Worm (Caenorhabditis elegans) whole organism, young adult: ENCODE measurements around the gene F49H12.3.
A peak's percentile ranks its signal among the peaks of the same experiment; 100 is the strongest.

Experiments
- B0019.2 ChIP-seq: fragments of 200-800 bp; sonication (Bioruptor generic); conservative IDR thresholded peaks from 2 replicates; pipeline ENCODE4 v1.3.6; 2022; ENCODE audit warnings: missing genetic modification reagents, missing genetic modification characterization, missing compliant biosample characterization
- B0336.3 ChIP-seq: fragments of 200-800 bp; sonication (Bioruptor generic); IDR thresholded peaks from 2 replicates; pipeline ENCODE4 v1.3.6; 2022; ENCODE audit warnings: missing genetic modification characterization, missing compliant biosample characterization
- C17E4.6 ChIP-seq: fragments of 200-800 bp; sonication (Bioruptor generic); IDR thresholded peaks from 2 replicates; pipeline ENCODE4 v1.3.6; 2022; ENCODE audit warnings: missing genetic modification reagents, missing genetic modification characterization, missing compliant biosample characterization
- D2030.7 ChIP-seq: fragments of 200-800 bp; sonication (Bioruptor generic); IDR thresholded peaks from 2 replicates; pipeline ENCODE4 v1.3.6; 2022; ENCODE audit warnings: missing genetic modification reagents, missing genetic modification characterization, missing compliant biosample characterization
- T26A5.8 ChIP-seq: sonication (generic microtip); optimal IDR thresholded peaks from 2 replicates; lab custom pipeline; 2016; ENCODE audit warnings: missing genetic modification characterization, missing compliant biosample characterization
- Y53F4B.3 ChIP-seq: fragments of 200-800 bp; sonication (Bioruptor generic); IDR thresholded peaks from 2 replicates; pipeline ENCODE4 v1.3.6; 2022; ENCODE audit warnings: missing genetic modification reagents, missing genetic modification characterization, missing compliant biosample characterization
- Y67H2A.10 ChIP-seq: fragments of 200-800 bp; sonication (Bioruptor generic); conservative IDR thresholded peaks from 2 replicates; pipeline ENCODE4 v1.3.6; 2022; ENCODE audit warnings: missing genetic modification reagents, missing genetic modification characterization, missing compliant biosample characterization
- Y95B8A.8 ChIP-seq: fragments of 200-800 bp; sonication (Bioruptor generic); IDR thresholded peaks from 2 replicates; pipeline ENCODE4 v1.3.6; 2022; ENCODE audit warnings: missing genetic modification reagents, missing genetic modification characterization, missing compliant biosample characterization
- ZK185.1 ChIP-seq: sonication (generic microtip); optimal IDR thresholded peaks from 2 replicates; lab custom pipeline; 2016; ENCODE audit warnings: mild to moderate bottlenecking, missing genetic modification characterization, missing compliant biosample characterization; ENCODE audit not compliant: poor library complexity, severe bottlenecking
- akir-1 ChIP-seq: fragments of 200-800 bp; sonication (Bioruptor generic); optimal IDR thresholded peaks from 2 replicates; lab custom pipeline; 2018; ENCODE audit warnings: mild to moderate bottlenecking, missing genetic modification characterization, moderate library complexity, missing compliant biosample characterization
- ama-1 ChIP-seq, 3 experiments: fragments of 150-350 bp in 1 of 3; sonication (generic microtip) in 2 of 3; optimal IDR thresholded peaks; 2 replicates each; lab custom pipeline; 2014 to 2018; ENCODE audit warnings: missing biosample characterization in 2 of 3, missing genetic modification characterization in 2 of 3, missing genetic modification reagents in 2 of 3
- aptf-2 ChIP-seq: fragments of 200-800 bp; sonication (Bioruptor generic); conservative IDR thresholded peaks from 2 replicates; pipeline ENCODE4 v1.3.6; 2022; ENCODE audit warnings: missing genetic modification reagents, missing genetic modification characterization, missing compliant biosample characterization
- attf-3 ChIP-seq: fragments of 200-800 bp; sonication (Bioruptor generic); conservative IDR thresholded peaks from 2 replicates; pipeline ENCODE4 v1.3.6; 2022; ENCODE audit warnings: missing genetic modification reagents, missing genetic modification characterization, missing compliant biosample characterization
- attf-5 ChIP-seq: fragments of 200-800 bp; sonication (Bioruptor generic); optimal IDR thresholded peaks from 2 replicates; lab custom pipeline; 2018; ENCODE audit warnings: mild to moderate bottlenecking, missing genetic modification characterization, missing compliant biosample characterization
- bed-1 ChIP-seq: fragments of 200-800 bp; sonication (Bioruptor generic); IDR thresholded peaks from 2 replicates; pipeline ENCODE4 v1.3.6; 2022; ENCODE audit warnings: missing genetic modification reagents, missing genetic modification characterization, missing compliant biosample characterization
- ccch-3 ChIP-seq: fragments of 200-800 bp; sonication (Bioruptor generic); optimal IDR thresholded peaks from 2 replicates; lab custom pipeline; 2018; ENCODE audit warnings: mild to moderate bottlenecking, missing genetic modification characterization, missing compliant biosample characterization
- cebp-1 ChIP-seq, 2 experiments: fragments of 200-800 bp in 1 of 2; sonication (Bioruptor generic) in 1 of 2; sonication (generic microtip) in 1 of 2; IDR thresholded peaks in 1 of 2; optimal IDR thresholded peaks in 1 of 2; 2 replicates each; pipeline versions ENCODE4 v1.3.6 to Lab custom; 2017 to 2022; ENCODE audit warnings: missing compliant biosample characterization in 2 of 2, missing genetic modification characterization in 2 of 2, mild to moderate bottlenecking in 1 of 2, missing genetic modification reagents in 1 of 2, moderate library complexity in 1 of 2
- ceh-100 ChIP-seq: fragments of 200-800 bp; sonication (Bioruptor generic); IDR thresholded peaks from 2 replicates; pipeline ENCODE4 v1.3.6; 2022; ENCODE audit warnings: missing genetic modification reagents, missing genetic modification characterization, missing compliant biosample characterization
- ceh-27 ChIP-seq: fragments of 200-800 bp; sonication (Bioruptor generic); optimal IDR thresholded peaks from 2 replicates; lab custom pipeline; 2018; ENCODE audit warnings: mild to moderate bottlenecking, missing genetic modification characterization, moderate library complexity, missing compliant biosample characterization
- ceh-58 ChIP-seq: fragments of 200-800 bp; sonication (Bioruptor generic); IDR thresholded peaks from 2 replicates; pipeline ENCODE4 v1.3.6; 2022; ENCODE audit warnings: missing genetic modification characterization, missing compliant biosample characterization
- ceh-79 ChIP-seq: sonication (generic microtip); optimal IDR thresholded peaks from 2 replicates; lab custom pipeline; 2017; ENCODE audit warnings: mild to moderate bottlenecking, missing genetic modification characterization, missing compliant biosample characterization
- die-1 ChIP-seq: sonication (generic microtip); optimal IDR thresholded peaks from 2 replicates; lab custom pipeline; 2016; ENCODE audit warnings: missing genotype, mild to moderate bottlenecking, missing genetic modification characterization, missing compliant biosample characterization
- dox-1 ChIP-seq: fragments of 200-800 bp; sonication (Bioruptor generic); IDR thresholded peaks from 2 replicates; pipeline ENCODE4 v1.3.6; 2022; ENCODE audit warnings: missing genetic modification reagents, missing genetic modification characterization, missing compliant biosample characterization
- egl-18 ChIP-seq: fragments of 200-800 bp; sonication (Bioruptor generic); IDR thresholded peaks from 2 replicates; pipeline ENCODE4 v1.3.6; 2022; ENCODE audit warnings: missing genetic modification reagents, missing genetic modification characterization, missing compliant biosample characterization
- egrh-3 ChIP-seq: fragments of 200-800 bp; sonication (Bioruptor generic); IDR thresholded peaks from 2 replicates; pipeline ENCODE4 v1.3.6; 2022; ENCODE audit warnings: missing genetic modification reagents, missing genetic modification characterization, missing compliant biosample characterization
- ets-4 ChIP-seq: fragments of 200-800 bp; sonication (Bioruptor generic); optimal IDR thresholded peaks from 2 replicates; lab custom pipeline; 2018; ENCODE audit warnings: mild to moderate bottlenecking, missing genetic modification characterization, missing compliant biosample characterization
- fkh-3 ChIP-seq: sonication (generic microtip); optimal IDR thresholded peaks from 2 replicates; lab custom pipeline; 2016; ENCODE audit warnings: mild to moderate bottlenecking, missing genetic modification characterization, missing compliant biosample characterization
- gei-17 ChIP-seq: fragments of 200-800 bp; sonication (Bioruptor generic); optimal IDR thresholded peaks from 2 replicates; lab custom pipeline; 2018; ENCODE audit warnings: mild to moderate bottlenecking, missing genetic modification characterization, missing compliant biosample characterization
- hlh-26 ChIP-seq: fragments of 200-800 bp; sonication (Bioruptor generic); conservative IDR thresholded peaks from 2 replicates; pipeline ENCODE4 v1.3.6; 2022; ENCODE audit warnings: missing genetic modification reagents, missing genetic modification characterization, missing compliant biosample characterization
- hmg-1.2 ChIP-seq: fragments of 200-800 bp; sonication (Bioruptor generic); IDR thresholded peaks from 2 replicates; pipeline ENCODE4 v1.3.6; 2022; ENCODE audit warnings: missing genetic modification reagents, missing genetic modification characterization, missing compliant biosample characterization
- lin-26 ChIP-seq: fragments of 200-800 bp; sonication (Bioruptor generic); IDR thresholded peaks from 2 replicates; pipeline ENCODE4 v1.3.6; 2022; ENCODE audit warnings: missing genetic modification reagents, missing genetic modification characterization, missing compliant biosample characterization
- lin-40 ChIP-seq: sonication (generic microtip); optimal IDR thresholded peaks from 2 replicates; lab custom pipeline; 2016; ENCODE audit warnings: missing genetic modification characterization, mild to moderate bottlenecking, missing compliant biosample characterization, missing genotype, missing genetic modification reagents
- lin-54 ChIP-seq: fragments of 200-800 bp; sonication (Bioruptor generic); optimal IDR thresholded peaks from 2 replicates; lab custom pipeline; 2018; ENCODE audit warnings: mild to moderate bottlenecking, missing genetic modification characterization, missing compliant biosample characterization
- madf-3 ChIP-seq: fragments of 200-800 bp; sonication (Bioruptor generic); IDR thresholded peaks from 2 replicates; pipeline ENCODE4 v1.3.6; 2022; ENCODE audit warnings: missing genetic modification reagents, missing genetic modification characterization, missing compliant biosample characterization
- madf-6 ChIP-seq: fragments of 200-800 bp; sonication (Bioruptor generic); IDR thresholded peaks from 2 replicates; pipeline ENCODE4 v1.3.6; 2022; ENCODE audit warnings: missing genetic modification reagents, missing genetic modification characterization, missing compliant biosample characterization
- madf-8 ChIP-seq: fragments of 200-800 bp; sonication (Bioruptor generic); conservative IDR thresholded peaks from 2 replicates; pipeline ENCODE4 v1.3.6; 2022; ENCODE audit warnings: missing genetic modification reagents, missing genetic modification characterization, missing compliant biosample characterization
- mxl-1 ChIP-seq: sonication (generic microtip); optimal IDR thresholded peaks from 2 replicates; lab custom pipeline; 2016; ENCODE audit warnings: missing genetic modification characterization, missing compliant biosample characterization
- nfyb-1 ChIP-seq: fragments of 200-800 bp; sonication (Bioruptor generic); IDR thresholded peaks from 2 replicates; pipeline ENCODE4 v1.3.6; 2022; ENCODE audit warnings: missing genetic modification reagents, missing genetic modification characterization, missing compliant biosample characterization
- nhr-179 ChIP-seq: sonication (generic microtip); optimal IDR thresholded peaks from 2 replicates; lab custom pipeline; 2016; ENCODE audit warnings: mild to moderate bottlenecking, missing genetic modification characterization, missing compliant biosample characterization
- rcor-1 ChIP-seq: fragments of 200-800 bp; sonication (Bioruptor generic); IDR thresholded peaks from 2 replicates; pipeline ENCODE4 v1.3.6; 2022; ENCODE audit warnings: missing genetic modification reagents, missing genetic modification characterization, missing compliant biosample characterization
- repo-1 ChIP-seq: sonication (generic microtip); optimal IDR thresholded peaks from 2 replicates; lab custom pipeline; 2017; ENCODE audit warnings: mild to moderate bottlenecking, missing genetic modification characterization, missing compliant biosample characterization
- sdz-38 ChIP-seq: sonication (generic microtip); optimal IDR thresholded peaks from 2 replicates; lab custom pipeline; 2016; ENCODE audit warnings: missing genotype, missing genetic modification characterization, missing compliant biosample characterization
- sea-2 ChIP-seq: fragments of 200-800 bp; sonication (Bioruptor generic); IDR thresholded peaks from 2 replicates; pipeline ENCODE4 v1.3.6; 2022; ENCODE audit warnings: missing genetic modification characterization, missing compliant biosample characterization
- snpc-1.1 ChIP-seq: sonication (generic microtip); optimal IDR thresholded peaks from 2 replicates; lab custom pipeline; 2017; ENCODE audit warnings: missing genetic modification characterization, mild to moderate bottlenecking, missing compliant biosample characterization, antibody characterized with exemption, moderate library complexity, missing genotype, missing genetic modification reagents; ENCODE audit not compliant: insufficient read depth
- tbx-9 ChIP-seq: sonication (generic microtip); optimal IDR thresholded peaks from 2 replicates; lab custom pipeline; 2016; ENCODE audit warnings: borderline replicate concordance, missing genetic modification characterization, inconsistent platforms, missing compliant biosample characterization
- unc-130 ChIP-seq: sonication (generic microtip); optimal IDR thresholded peaks from 2 replicates; lab custom pipeline; 2016; ENCODE audit warnings: missing genetic modification reagents, missing genetic modification characterization, missing compliant biosample characterization
- zfh-2 ChIP-seq: fragments of 200-800 bp; sonication (Bioruptor generic); conservative IDR thresholded peaks from 2 replicates; pipeline ENCODE4 v1.3.6; 2022; ENCODE audit warnings: missing genetic modification reagents, missing genetic modification characterization, missing compliant biosample characterization
- ztf-18 ChIP-seq: sonication (generic microtip); optimal IDR thresholded peaks from 2 replicates; lab custom pipeline; 2016; ENCODE audit warnings: missing genotype, mild to moderate bottlenecking, missing genetic modification characterization, missing compliant biosample characterization
- ztf-26 ChIP-seq: sonication (generic microtip); optimal IDR thresholded peaks from 2 replicates; lab custom pipeline; 2017; ENCODE audit warnings: missing genetic modification characterization, missing compliant biosample characterization

The F49H12.3 gene

DNA sequence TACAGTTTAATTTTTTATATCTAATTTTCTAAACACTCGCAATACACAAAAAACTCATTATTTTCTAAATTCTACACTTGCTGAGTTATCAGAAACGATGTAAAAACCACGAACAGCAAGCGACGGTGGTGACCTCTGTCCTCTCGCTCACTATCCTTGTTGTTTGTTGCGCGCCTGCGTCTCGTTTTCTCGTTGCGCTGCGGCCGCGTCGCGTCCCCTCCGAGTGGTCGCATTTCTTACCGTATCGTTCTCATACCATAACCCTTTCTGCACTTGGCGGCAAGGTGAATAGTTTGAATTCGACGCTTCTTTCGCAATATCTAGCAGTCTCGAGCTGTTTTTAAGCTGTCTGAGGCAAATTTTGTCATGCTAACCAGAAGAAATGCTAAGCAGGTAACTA lies 5.3 kb downstream of the F49H12.3 start, which contains the start of gene lsy-2:
Gene lsy-2, plus strand, starts transcription at position 271 of the 400 bp plus-strand sequence.
- TF ChIP-seq T26A5.8 (no peak), ets-4 (GFP tag; lab: Kevin White, UChicago) (no peak), lin-40 (tag; lab: Kevin White, UChicago) (peak; percentile 41), bed-1 (no peak), egl-18 (no peak), madf-8 (no peak), sdz-38 (tag; lab: Kevin White, UChicago) (no peak), tbx-9 (tag; lab: Kevin White, UChicago) (no peak), B0336.3 (no peak), unc-130 (GFP tag; lab: Kevin White, UChicago) (no peak), ceh-100 (no peak), hlh-26 (GFP tag; lab: Robert Waterston, UW) (no peak), ztf-18 (tag; lab: Kevin White, UChicago) (no peak), repo-1 (tag; lab: Kevin White, UChicago) (no peak), attf-3 (GFP tag; lab: Robert Waterston, UW) (no peak), gei-17 (GFP tag; lab: Kevin White, UChicago) (no peak), akir-1 (no peak), B0019.2 (GFP tag; lab: Robert Waterston, UW) (no peak), die-1 (no peak), dox-1 (GFP tag; lab: Robert Waterston, UW) (no peak), zfh-2 (GFP tag; lab: Robert Waterston, UW) (peak; percentile 77), fkh-3 (tag; lab: Kevin White, UChicago) (no peak), madf-6 (GFP tag; lab: Robert Waterston, UW) (no peak), Y53F4B.3 (no peak), ZK185.1 (no peak), hmg-1.2 (GFP tag; lab: Robert Waterston, UW) (peak; percentile 27; the same call in 1 of the 2 replicates), Y95B8A.8 (no peak), sea-2 (GFP tag; lab: Robert Waterston, UW) (no peak), ceh-58 (no peak), mxl-1 (tag; lab: Kevin White, UChicago) (no peak), Y67H2A.10 (GFP tag; lab: Robert Waterston, UW) (no peak), ceh-79 (tag; lab: Kevin White, UChicago) (no peak), nhr-179 (tag; lab: Kevin White, UChicago) (no peak), C17E4.6 (GFP tag; lab: Robert Waterston, UW) (no peak), madf-3 (GFP tag; lab: Robert Waterston, UW) (peak; percentile 92), D2030.7 (GFP tag; lab: Robert Waterston, UW) (no peak), ceh-27 (GFP tag; lab: Kevin White, UChicago) (peak; percentile 52), cebp-1 (GFP tag; IDR thresholded peaks at IDR 0.05; lab: Robert Waterston, UW) (peak; percentile 63), cebp-1 (tag; optimal IDR thresholded peaks at IDR 0.05; lab: Kevin White, UChicago) (peak; percentile 88), ccch-3 (no peak), lin-54 (GFP tag; lab: Kevin White, UChicago) (no peak), ama-1 (optimal IDR thresholded peaks at IDR 0.05; lab: Kevin White, UChicago) (no peak), ama-1 (GFP tag; optimal IDR thresholded peaks at IDR 0.05; lab: Kevin White, UChicago) (no peak), snpc-1.1 (tag; lab: Kevin White, UChicago) (no peak), rcor-1 (GFP tag; lab: Robert Waterston, UW) (no peak), lin-26 (GFP tag; lab: Robert Waterston, UW) (no peak), nfyb-1 (no peak), attf-5 (peak; percentile 78), ztf-26 (tag; lab: Kevin White, UChicago) (no peak), aptf-2 (GFP tag; lab: Robert Waterston, UW) (no peak), egrh-3 (no peak)
